Worm (Caenorhabditis elegans) whole organism, L3 larva: ENCODE results near the gene srh-35.

ENCODE experiments used
- R02D3.7 ChIP-seq: fragments of 150-350 bp; optimal IDR thresholded peaks from 2 replicates; lab custom pipeline; 2014; ENCODE audit warnings: missing biosample characterization, missing genetic modification characterization
- ama-1 ChIP-seq: fragments of 150-350 bp; optimal IDR thresholded peaks from 2 replicates; lab custom pipeline; 2018
- daf-12 ChIP-seq: fragments of 150-350 bp; optimal IDR thresholded peaks from 2 replicates; lab custom pipeline; 2014; ENCODE audit warnings: missing biosample characterization, missing genetic modification reagents, missing genetic modification characterization
- elt-1 ChIP-seq: fragments of 150-350 bp; optimal IDR thresholded peaks from 2 replicates; lab custom pipeline; 2014; ENCODE audit warnings: missing biosample characterization, missing genetic modification characterization
- fkh-10 ChIP-seq: sonication (generic microtip); optimal IDR thresholded peaks from 2 replicates; lab custom pipeline; 2017; ENCODE audit warnings: missing biosample characterization, missing genetic modification reagents, missing genetic modification characterization
- nhr-11 ChIP-seq: fragments of 150-350 bp; optimal IDR thresholded peaks from 2 replicates; lab custom pipeline; 2014; ENCODE audit warnings: missing biosample characterization, missing genetic modification characterization
- nhr-76 ChIP-seq: fragments of 150-350 bp; sonication (generic microtip); optimal IDR thresholded peaks from 5 replicates; lab custom pipeline; 2014; ENCODE audit warnings: missing biosample characterization, missing genetic modification characterization
- pqm-1 ChIP-seq: fragments of 150-350 bp; optimal IDR thresholded peaks from 2 replicates; lab custom pipeline; 2017; ENCODE audit warnings: missing biosample characterization, missing genetic modification characterization, inconsistent platforms
- snpc-4 ChIP-seq: fragments of 150-350 bp; optimal IDR thresholded peaks from 2 replicates; lab custom pipeline; 2014; ENCODE audit warnings: missing biosample characterization, missing genetic modification characterization

DNA sequence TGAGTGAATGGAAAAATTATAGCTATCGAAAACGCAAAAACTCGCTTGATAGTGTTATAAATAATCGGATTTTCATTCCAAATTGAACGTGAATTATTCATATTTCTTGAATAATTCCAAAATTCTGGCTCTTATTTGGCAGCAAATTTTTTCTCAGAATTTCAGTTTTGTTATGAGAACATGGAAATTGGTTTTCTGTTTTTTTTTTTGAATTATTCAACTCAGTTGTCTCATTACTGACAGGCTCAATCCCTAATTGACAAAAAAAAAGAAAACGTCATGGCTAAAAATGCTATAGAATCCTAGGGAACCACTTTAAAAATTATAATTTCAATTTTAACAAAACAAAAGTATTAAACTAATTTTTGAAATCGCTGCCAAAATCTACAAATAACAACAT is at the start of gene srh-35:
- TF ChIP-seq daf-12 (tag; lab: Kevin White, UChicago), result no peak
- no peak for TF ChIP-seq nhr-11 (tag; lab: Kevin White, UChicago)
- TF ChIP-seq pqm-1 (tag; lab: Kevin White, UChicago), result no peak
- no peak for TF ChIP-seq R02D3.7
- no peak for TF ChIP-seq ama-1
- no peak for TF ChIP-seq fkh-10 (GFP tag; lab: Kevin White, UChicago)
- TF ChIP-seq nhr-76 (tag; lab: Kevin White, UChicago), result no peak
- no peak for TF ChIP-seq elt-1 (tag; lab: Kevin White, UChicago)
- TF ChIP-seq snpc-4, result no peak
